Worm (Caenorhabditis elegans) whole organism, L1 larva: Measurements from ENCODE around the gene ceh-74.

Experiments used
- C04F5.9 ChIP-seq: sonication (generic microtip); optimal IDR thresholded peaks from 2 replicates; lab custom pipeline; 2016; ENCODE audit warnings: missing genetic modification characterization, missing compliant biosample characterization
- C34B4.2 ChIP-seq: sonication (generic microtip); optimal IDR thresholded peaks from 2 replicates; lab custom pipeline; 2017; ENCODE audit warnings: mild to moderate bottlenecking, missing genetic modification characterization, missing compliant biosample characterization
- F16B12.6 ChIP-seq: fragments of 150-350 bp; optimal IDR thresholded peaks from 2 replicates; lab custom pipeline; 2014; ENCODE audit warnings: missing biosample characterization, missing genetic modification characterization
- Y116A8C.19 ChIP-seq: sonication (generic microtip); optimal IDR thresholded peaks from 2 replicates; lab custom pipeline; 2016; ENCODE audit warnings: missing compliant biosample characterization, missing genetic modification characterization, borderline replicate concordance
- aha-1 ChIP-seq: fragments of 150-350 bp; optimal IDR thresholded peaks from 2 replicates; lab custom pipeline; 2014; ENCODE audit warnings: missing biosample characterization, missing genetic modification characterization
- alr-1 ChIP-seq: fragments of 200-800 bp; sonication (Bioruptor generic); optimal IDR thresholded peaks from 2 replicates; lab custom pipeline; 2018; ENCODE audit warnings: borderline replicate concordance, mild to moderate bottlenecking, missing genetic modification characterization, missing compliant biosample characterization
- ceh-63 ChIP-seq: fragments of 200-800 bp; sonication (Bioruptor generic); optimal IDR thresholded peaks from 2 replicates; lab custom pipeline; 2018; ENCODE audit warnings: mild to moderate bottlenecking, missing genetic modification characterization, missing compliant biosample characterization
- ceh-82 ChIP-seq, 3 experiments: fragments of 150-350 bp in 1 of 3; sonication (generic microtip) in 2 of 3; optimal IDR thresholded peaks; 2 replicates each; lab custom pipeline; 2014 to 2017; ENCODE audit warnings: missing biosample characterization in 3 of 3, missing genetic modification characterization in 3 of 3
- ceh-90 ChIP-seq: sonication (generic microtip); optimal IDR thresholded peaks from 2 replicates; lab custom pipeline; 2016; ENCODE audit warnings: missing genetic modification characterization, missing compliant biosample characterization
- ces-1 ChIP-seq: fragments of 150-350 bp; optimal IDR thresholded peaks from 2 replicates; lab custom pipeline; 2014; ENCODE audit warnings: missing biosample characterization, missing genetic modification reagents, missing genetic modification characterization
- dpl-1 ChIP-seq, 3 experiments: fragments of 150-350 bp in 2 of 3; sonication (generic microtip) in 1 of 3; optimal IDR thresholded peaks; 2 replicates each; lab custom pipeline; 2014 to 2017; ENCODE audit warnings: missing biosample characterization in 3 of 3, missing genetic modification characterization in 3 of 3, missing genetic modification reagents in 3 of 3
- dsc-1 ChIP-seq: sonication (generic microtip); optimal IDR thresholded peaks from 2 replicates; lab custom pipeline; 2016; ENCODE audit warnings: mild to moderate bottlenecking, missing genetic modification characterization, missing compliant biosample characterization
- efl-3 ChIP-seq: fragments of 200-800 bp; sonication (Bioruptor generic); optimal IDR thresholded peaks from 2 replicates; lab custom pipeline; 2018; ENCODE audit warnings: mild to moderate bottlenecking, missing genetic modification characterization, missing compliant biosample characterization
- egl-13 ChIP-seq: sonication (generic microtip); optimal IDR thresholded peaks from 2 replicates; lab custom pipeline; 2016; ENCODE audit warnings: missing genotype, missing genetic modification reagents, missing genetic modification characterization, missing compliant biosample characterization
- egl-27 ChIP-seq, 2 experiments: fragments of 150-350 bp in 1 of 2; sonication (generic microtip); optimal IDR thresholded peaks; 3 replicates each; lab custom pipeline; 2017 to 2018; ENCODE audit warnings: missing biosample characterization in 2 of 2, missing genetic modification characterization in 2 of 2, missing genetic modification reagents in 2 of 2
- elt-2 ChIP-seq: sonication (generic microtip); optimal IDR thresholded peaks from 2 replicates; lab custom pipeline; 2016; ENCODE audit warnings: missing genetic modification characterization, mild to moderate bottlenecking, inconsistent platforms, missing compliant biosample characterization, missing genetic modification reagents
- elt-3 ChIP-seq, 6 experiments: fragments of 150-350 bp in 1 of 6; sonication (generic microtip); optimal IDR thresholded peaks; 2 replicates each; lab custom pipeline; 2017 to 2018; ENCODE audit warnings: missing biosample characterization in 6 of 6, missing genetic modification characterization in 6 of 6, inconsistent platforms in 1 of 6
- fos-1 ChIP-seq: fragments of 150-350 bp; optimal IDR thresholded peaks from 2 replicates; lab custom pipeline; 2014; ENCODE audit warnings: missing biosample characterization, missing genetic modification characterization
- hlh-17 ChIP-seq: fragments of 200-800 bp; sonication (Bioruptor generic); optimal IDR thresholded peaks from 2 replicates; lab custom pipeline; 2018; ENCODE audit warnings: missing genetic modification characterization, mild to moderate bottlenecking, missing compliant biosample characterization, moderate library complexity, borderline replicate concordance
- hpl-2 ChIP-seq: fragments of 150-350 bp; optimal IDR thresholded peaks from 2 replicates; lab custom pipeline; 2014; ENCODE audit warnings: missing biosample characterization, missing genetic modification reagents, missing genetic modification characterization
- irx-1 ChIP-seq: sonication (generic microtip); optimal IDR thresholded peaks from 2 replicates; lab custom pipeline; 2016; ENCODE audit warnings: missing genetic modification characterization, missing compliant biosample characterization
- jun-1 ChIP-seq: fragments of 150-350 bp; optimal IDR thresholded peaks from 2 replicates; lab custom pipeline; 2014; ENCODE audit warnings: missing biosample characterization, missing genetic modification reagents, missing genetic modification characterization
- lin-13 ChIP-seq: fragments of 150-350 bp; optimal IDR thresholded peaks from 2 replicates; lab custom pipeline; 2014; ENCODE audit warnings: missing biosample characterization, missing genetic modification reagents, missing genetic modification characterization
- lin-15B ChIP-seq: fragments of 150-350 bp; sonication (generic microtip); optimal IDR thresholded peaks from 3 replicates; lab custom pipeline; 2014; ENCODE audit warnings: missing biosample characterization, missing genetic modification characterization
- lin-35 ChIP-seq, 2 experiments: fragments of 150-350 bp; optimal IDR thresholded peaks; 2 replicates each; lab custom pipeline; 2014; ENCODE audit warnings: missing biosample characterization in 2 of 2, missing genetic modification characterization in 2 of 2, missing genetic modification reagents in 2 of 2
- lir-3 ChIP-seq: sonication (generic microtip); optimal IDR thresholded peaks from 2 replicates; lab custom pipeline; 2016; ENCODE audit warnings: mild to moderate bottlenecking, missing genetic modification characterization, moderate library complexity, missing compliant biosample characterization; ENCODE audit not compliant: poor library complexity
- lsy-2 ChIP-seq, 2 experiments: fragments of 150-350 bp; optimal IDR thresholded peaks; 2 replicates each; lab custom pipeline; 2014; ENCODE audit warnings: missing biosample characterization in 2 of 2, missing genetic modification characterization in 2 of 2
- mdl-1 ChIP-seq, 2 experiments: fragments of 150-350 bp; optimal IDR thresholded peaks; 2 replicates each; lab custom pipeline; 2014 to 2017; ENCODE audit warnings: missing biosample characterization in 2 of 2, missing genetic modification characterization in 2 of 2, inconsistent platforms in 1 of 2
- mef-2 ChIP-seq: fragments of 150-350 bp; optimal IDR thresholded peaks from 2 replicates; lab custom pipeline; 2014; ENCODE audit warnings: missing biosample characterization, missing genetic modification characterization
- nhr-11 ChIP-seq: fragments of 150-350 bp; optimal IDR thresholded peaks from 2 replicates; lab custom pipeline; 2014; ENCODE audit warnings: missing biosample characterization, missing genetic modification characterization
- nhr-19 ChIP-seq: fragments of 200-800 bp; sonication (Bioruptor generic); conservative IDR thresholded peaks from 2 replicates; pipeline ENCODE4 v1.3.6; 2022; ENCODE audit warnings: missing genetic modification characterization, missing compliant biosample characterization
- nhr-20 ChIP-seq: sonication (generic microtip); optimal IDR thresholded peaks from 2 replicates; lab custom pipeline; 2016; ENCODE audit warnings: mild to moderate bottlenecking, missing genetic modification characterization, missing compliant biosample characterization
- nhr-237 ChIP-seq: fragments of 150-350 bp; optimal IDR thresholded peaks from 2 replicates; lab custom pipeline; 2014; ENCODE audit warnings: missing biosample characterization, missing genetic modification characterization
- nhr-47 ChIP-seq: sonication (generic microtip); optimal IDR thresholded peaks from 2 replicates; lab custom pipeline; 2016; ENCODE audit warnings: mild to moderate bottlenecking, missing genetic modification characterization, moderate library complexity, missing compliant biosample characterization
- nhr-71 ChIP-seq: sonication (generic microtip); optimal IDR thresholded peaks from 2 replicates; lab custom pipeline; 2016; ENCODE audit warnings: mild to moderate bottlenecking, missing genetic modification characterization, moderate library complexity, missing compliant biosample characterization
- nhr-76 ChIP-seq: sonication (generic microtip); optimal IDR thresholded peaks from 2 replicates; lab custom pipeline; 2017; ENCODE audit warnings: missing biosample characterization, missing genetic modification characterization
- nhr-85 ChIP-seq: sonication (generic microtip); peaks from one replicate; lab custom pipeline; 2016; ENCODE audit warnings: missing genetic modification characterization, inconsistent platforms, missing compliant biosample characterization
- nhr-90 ChIP-seq: sonication (generic microtip); optimal IDR thresholded peaks from 2 replicates; lab custom pipeline; 2016; ENCODE audit warnings: mild to moderate bottlenecking, missing genetic modification characterization, missing compliant biosample characterization; ENCODE audit not compliant: poor library complexity
- pag-3 ChIP-seq: sonication (generic microtip); optimal IDR thresholded peaks from 2 replicates; lab custom pipeline; 2017; ENCODE audit warnings: missing genetic modification characterization, mild to moderate bottlenecking, missing compliant biosample characterization, antibody characterized with exemption, borderline replicate concordance; ENCODE audit not compliant: insufficient read depth
- pax-3 ChIP-seq: fragments of 200-800 bp; sonication (Bioruptor generic); optimal IDR thresholded peaks from 2 replicates; lab custom pipeline; 2018; ENCODE audit warnings: mild to moderate bottlenecking, missing genetic modification characterization, moderate library complexity, missing compliant biosample characterization
- rnt-1 ChIP-seq: sonication (generic microtip); optimal IDR thresholded peaks from 2 replicates; lab custom pipeline; 2016; ENCODE audit warnings: mild to moderate bottlenecking, missing genetic modification characterization, moderate library complexity, missing compliant biosample characterization
- skn-1 ChIP-seq: fragments of 150-350 bp; optimal IDR thresholded peaks from 2 replicates; lab custom pipeline; 2014; ENCODE audit warnings: missing biosample characterization, missing genetic modification characterization
- snpc-4 ChIP-seq: fragments of 150-350 bp; optimal IDR thresholded peaks from 2 replicates; lab custom pipeline; 2014; ENCODE audit warnings: missing biosample characterization, missing genetic modification characterization
- sox-4 ChIP-seq: sonication (generic microtip); optimal IDR thresholded peaks from 2 replicates; lab custom pipeline; 2016; ENCODE audit warnings: missing genetic modification characterization, missing compliant biosample characterization
- sup-37 ChIP-seq: fragments of 200-800 bp; sonication (Bioruptor generic); optimal IDR thresholded peaks from 2 replicates; lab custom pipeline; 2018; ENCODE audit warnings: mild to moderate bottlenecking, missing genetic modification characterization, missing compliant biosample characterization
- tlp-1 ChIP-seq: fragments of 150-350 bp; optimal IDR thresholded peaks from 2 replicates; lab custom pipeline; 2014; ENCODE audit warnings: missing biosample characterization, missing genetic modification characterization
- unc-130 ChIP-seq: fragments of 150-350 bp; optimal IDR thresholded peaks from 2 replicates; lab custom pipeline; 2017; ENCODE audit warnings: missing biosample characterization, missing genetic modification characterization, inconsistent platforms
- unc-30 ChIP-seq: sonication (generic microtip); optimal IDR thresholded peaks from 2 replicates; lab custom pipeline; 2017; ENCODE audit warnings: missing biosample characterization, missing genetic modification characterization
- xbp-1 ChIP-seq: sonication (generic microtip); optimal IDR thresholded peaks from 2 replicates; lab custom pipeline; 2016; ENCODE audit warnings: missing genetic modification characterization, missing compliant biosample characterization
- ztf-4 ChIP-seq: fragments of 150-350 bp; optimal IDR thresholded peaks from 2 replicates; lab custom pipeline; 2014; ENCODE audit warnings: missing biosample characterization, missing genetic modification characterization

Gene ceh-74

DNA sequence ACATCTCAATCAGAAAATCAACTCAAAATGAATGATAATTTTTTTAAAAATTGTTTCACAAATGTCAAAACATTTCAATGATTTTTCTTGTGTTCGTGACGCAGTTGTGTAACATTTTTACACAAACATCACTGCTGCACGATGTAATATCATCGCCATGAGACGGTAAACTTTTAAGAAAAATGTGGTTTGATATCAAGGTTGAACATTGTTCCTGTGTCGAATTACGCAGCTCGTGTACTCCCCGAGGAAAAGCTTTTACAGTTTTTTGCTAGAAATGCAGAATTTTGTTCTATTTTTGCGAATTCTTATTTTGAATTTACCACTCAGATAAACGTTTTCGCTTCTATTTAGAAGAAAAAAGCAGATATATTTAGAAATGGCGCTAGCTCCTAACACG, 19.8 kb downstream of the ceh-74 start (continued):
- TF ChIP-seq rnt-1: peak; percentile 19
- no peak for TF ChIP-seq nhr-76 (tag; lab: Kevin White, UChicago)
- no peak for TF ChIP-seq xbp-1
- no peak for TF ChIP-seq tlp-1 (tag; lab: Kevin White, UChicago)
- no peak for TF ChIP-seq lir-3
- TF ChIP-seq sup-37: no peak
- TF ChIP-seq fos-1: no peak
- peak; percentile 47 for TF ChIP-seq nhr-71
- TF ChIP-seq mef-2: no peak
- TF ChIP-seq lin-35 (GFP tag; optimal IDR thresholded peaks at IDR 0.05; lab: Kevin White, UChicago): no peak
- no peak for TF ChIP-seq pag-3 (tag; lab: Kevin White, UChicago)
- no peak for TF ChIP-seq hpl-2 (GFP tag; lab: Kevin White, UChicago)
- no peak for TF ChIP-seq ceh-90
- TF ChIP-seq snpc-4 (tag; lab: Kevin White, UChicago): no peak
- no peak for TF ChIP-seq ceh-82 (tag; optimal IDR thresholded peaks at IDR 0.05; lab: Kevin White, UChicago)

DNA sequence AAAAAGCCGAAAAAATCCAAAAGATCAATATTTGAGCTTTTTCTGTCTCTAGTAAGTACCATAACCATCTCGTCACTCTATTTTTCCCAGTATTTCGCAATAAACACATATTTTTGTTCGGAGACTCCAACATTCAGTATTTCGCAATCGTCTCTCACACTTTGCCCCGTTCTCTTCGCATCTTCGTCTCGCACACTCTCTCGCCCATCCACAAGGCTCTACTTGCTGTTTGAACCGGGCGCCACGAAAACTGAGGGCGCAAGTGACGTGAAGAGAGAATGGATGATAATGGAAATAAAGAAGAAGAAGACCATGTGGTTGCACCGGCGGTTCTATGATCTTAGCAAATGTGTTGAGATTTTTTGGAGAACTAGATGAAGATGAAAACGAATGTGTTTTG, 22.2 kb downstream of the ceh-74 start:
- peak; percentile 92 for TF ChIP-seq pax-3 (tag; lab: Kevin White, UChicago)
- no peak for TF ChIP-seq Y116A8C.19 (tag; lab: Kevin White, UChicago)
- TF ChIP-seq lin-35 (GFP tag; optimal IDR thresholded peaks at IDR 0.05; lab: Kevin White, UChicago): peak; percentile 74 to 87
- no peak for TF ChIP-seq unc-30 (tag; lab: Kevin White, UChicago)
- peak; percentile 93 for TF ChIP-seq nhr-11 (tag; lab: Kevin White, UChicago)
- TF ChIP-seq nhr-237 (tag; lab: Kevin White, UChicago): peak; percentile 93
- peak; percentile 69 for TF ChIP-seq elt-2 (tag; lab: Kevin White, UChicago)
- peak; percentile 98 for TF ChIP-seq skn-1 (tag; lab: Kevin White, UChicago)
- TF ChIP-seq nhr-20 (tag; lab: Kevin White, UChicago): peak; percentile 97
- peak; percentile 87 to 91 for TF ChIP-seq lsy-2 (tag; optimal IDR thresholded peaks at IDR 0.05; lab: Kevin White, UChicago)
- TF ChIP-seq nhr-47 (tag; lab: Kevin White, UChicago): peak; percentile 91
- peak; percentile 85 for TF ChIP-seq jun-1
- peak; percentile 91 for TF ChIP-seq mef-2
- TF ChIP-seq hlh-17 (GFP tag; lab: Kevin White, UChicago): no peak
- peak; percentile 82 to 92 for TF ChIP-seq egl-27 (tag; optimal IDR thresholded peaks at IDR 0.05; lab: Kevin White, UChicago)
- no peak for TF ChIP-seq ceh-63 (GFP tag; lab: Kevin White, UChicago)
- no peak for TF ChIP-seq sox-4 (tag; lab: Kevin White, UChicago)
- no peak for TF ChIP-seq C34B4.2 (tag; lab: Kevin White, UChicago)
- TF ChIP-seq ces-1 (GFP tag; lab: Kevin White, UChicago): no peak
- peak in 3 of 6 experiments; percentile 56 to 92 (median 67) for TF ChIP-seq elt-3 (tag; optimal IDR thresholded peaks at IDR 0.05; lab: Kevin White, UChicago)
- TF ChIP-seq alr-1 (tag; lab: Kevin White, UChicago): no peak
- peak; percentile 66 for TF ChIP-seq aha-1 (tag; lab: Kevin White, UChicago)
- TF ChIP-seq irx-1 (tag; lab: Kevin White, UChicago): peak; percentile 85
- TF ChIP-seq ceh-82 (tag; optimal IDR thresholded peaks at IDR 0.05; lab: Kevin White, UChicago): peak; percentile 84 to 93 (median 90)
- peak; percentile 79 for TF ChIP-seq lir-3
- TF ChIP-seq dpl-1 (GFP tag; optimal IDR thresholded peaks at IDR 0.05; lab: Kevin White, UChicago): peak; percentile 54 to 66 (median 62)
- TF ChIP-seq F16B12.6 (tag; lab: Kevin White, UChicago): peak; percentile 21
- TF ChIP-seq efl-3 (GFP tag; lab: Kevin White, UChicago): no peak
- TF ChIP-seq mdl-1 (tag; optimal IDR thresholded peaks at IDR 0.05; lab: Kevin White, UChicago): peak in 1 of 2 experiments; percentile 96
- TF ChIP-seq nhr-90 (tag; lab: Kevin White, UChicago): peak; percentile 90
- peak; percentile 58 for TF ChIP-seq sup-37
- no peak for TF ChIP-seq nhr-76 (tag; lab: Kevin White, UChicago)
- peak; percentile 91 for TF ChIP-seq nhr-85 (tag; lab: Kevin White, UChicago)
- peak; percentile 87 for TF ChIP-seq lin-13 (GFP tag; lab: Kevin White, UChicago)
- TF ChIP-seq ceh-90: no peak
- TF ChIP-seq C04F5.9 (tag; lab: Kevin White, UChicago): peak; percentile 31
- TF ChIP-seq unc-130: peak; percentile 50
- TF ChIP-seq dsc-1 (tag; lab: Kevin White, UChicago): peak; percentile 81
- peak; percentile 68 for TF ChIP-seq egl-13 (tag; lab: Kevin White, UChicago)
- peak; percentile 90 for TF ChIP-seq ztf-4
- TF ChIP-seq nhr-71: peak; percentile 99
- peak; percentile 65 for TF ChIP-seq lin-15B (tag; lab: Kevin White, UChicago)
- peak; percentile 90 for TF ChIP-seq nhr-19 (GFP tag; lab: Robert Waterston, UW)
